Fruit fly (Drosophila melanogaster) whole organism, prepupa: ENCODE measurements around the gene CG7430.

Experiments used
- CG10631 ChIP-seq: fragments of 200-800 bp; sonication (Bioruptor generic); optimal IDR thresholded peaks from 2 replicates; lab custom pipeline; 2016; ENCODE audit warnings: missing biosample characterization, missing genetic modification characterization
- CG10669 ChIP-seq: fragments of 200-800 bp; sonication (Bioruptor generic); optimal IDR thresholded peaks from 3 replicates; lab custom pipeline; 2018; ENCODE audit warnings: missing biosample characterization, mild to moderate bottlenecking, missing genetic modification characterization, moderate library complexity
- CG11294 ChIP-seq: fragments of 200-800 bp; sonication (Bioruptor generic); IDR thresholded peaks from 2 replicates; pipeline ENCODE4 v1.3.6; 2022; ENCODE audit warnings: missing biosample characterization, missing genetic modification characterization
- CG11762 ChIP-seq: fragments of 200-800 bp; sonication (Bioruptor generic); optimal IDR thresholded peaks from 3 replicates; lab custom pipeline; 2016; ENCODE audit warnings: missing biosample characterization, missing genetic modification characterization; ENCODE audit not compliant: insufficient read depth
- CG11902 ChIP-seq: fragments of 200-800 bp; sonication (Bioruptor generic); optimal IDR thresholded peaks from 3 replicates; lab custom pipeline; 2016; ENCODE audit warnings: missing biosample characterization, missing genetic modification characterization
- CG1621 ChIP-seq: fragments of 200-800 bp; sonication (Bioruptor generic); optimal IDR thresholded peaks from 3 replicates; lab custom pipeline; 2018; ENCODE audit warnings: missing biosample characterization, mild to moderate bottlenecking, missing genetic modification characterization
- CG3032 ChIP-seq: fragments of 200-800 bp; optimal IDR thresholded peaks from 2 replicates; lab custom pipeline; 2019; ENCODE audit warnings: missing biosample characterization, mild to moderate bottlenecking, missing genetic modification characterization, moderate library complexity
- CG31627 ChIP-seq: fragments of 200-800 bp; sonication (Bioruptor generic); optimal IDR thresholded peaks from 3 replicates; lab custom pipeline; 2016; ENCODE audit warnings: missing biosample characterization, missing genetic modification characterization
- CG32006 ChIP-seq: fragments of 200-800 bp; sonication (Bioruptor generic); optimal IDR thresholded peaks from 3 replicates; lab custom pipeline; 2017; ENCODE audit warnings: missing biosample characterization, mild to moderate bottlenecking, missing genetic modification characterization
- CG34406 ChIP-seq: fragments of 200-800 bp; sonication (Bioruptor generic); optimal IDR thresholded peaks from 3 replicates; lab custom pipeline; 2016; ENCODE audit warnings: missing biosample characterization, missing genetic modification characterization
- CG3919 ChIP-seq: fragments of 200-800 bp; sonication (Bioruptor generic); optimal IDR thresholded peaks from 3 replicates; lab custom pipeline; 2016; ENCODE audit warnings: missing biosample characterization, missing genetic modification characterization
- CG4318 ChIP-seq: fragments of 200-800 bp; sonication (Bioruptor generic); optimal IDR thresholded peaks from 3 replicates; lab custom pipeline; 2017; ENCODE audit warnings: missing biosample characterization, mild to moderate bottlenecking, missing genetic modification characterization
- CG6163 ChIP-seq: fragments of 200-800 bp; sonication (Bioruptor generic); IDR thresholded peaks from 3 replicates; pipeline ENCODE4 v1.3.6; 2022; ENCODE audit warnings: missing biosample characterization, missing genetic modification characterization
- CG6276 ChIP-seq: fragments of 200-800 bp; sonication (Bioruptor generic); optimal IDR thresholded peaks from 2 replicates; lab custom pipeline; 2017; ENCODE audit warnings: missing biosample characterization, mild to moderate bottlenecking, missing genetic modification characterization
- CG6792 ChIP-seq: fragments of 200-800 bp; sonication (Bioruptor generic); optimal IDR thresholded peaks from 3 replicates; lab custom pipeline; 2016; ENCODE audit warnings: missing biosample characterization, missing genetic modification characterization
- CG6808 ChIP-seq: fragments of 200-800 bp; sonication (Bioruptor generic); optimal IDR thresholded peaks from 3 replicates; lab custom pipeline; 2017; ENCODE audit warnings: missing biosample characterization, missing genetic modification characterization, mild to moderate bottlenecking, moderate library complexity, missing genetic modification reagents
- CG6854 ChIP-seq: fragments of 200-800 bp; sonication (Bioruptor generic); optimal IDR thresholded peaks from 2 replicates; lab custom pipeline; 2017; ENCODE audit warnings: missing biosample characterization, mild to moderate bottlenecking, missing genetic modification characterization
- CG8119 ChIP-seq: fragments of 200-800 bp; sonication (Bioruptor generic); IDR thresholded peaks from 3 replicates; pipeline ENCODE4 v1.3.6; 2022; ENCODE audit warnings: missing biosample characterization, missing genetic modification characterization
- CG8319 ChIP-seq: fragments of 200-800 bp; sonication (Bioruptor generic); optimal IDR thresholded peaks from 3 replicates; lab custom pipeline; 2016; ENCODE audit warnings: missing biosample characterization, missing genetic modification characterization
- CG9139 ChIP-seq: fragments of 200-800 bp; sonication (Bioruptor generic); optimal IDR thresholded peaks from 3 replicates; lab custom pipeline; 2017; ENCODE audit warnings: missing biosample characterization, mild to moderate bottlenecking, missing genetic modification characterization
- Eip75B ChIP-seq: fragments of 200-800 bp; sonication (Bioruptor generic); optimal IDR thresholded peaks from 3 replicates; lab custom pipeline; 2016; ENCODE audit warnings: missing biosample characterization, missing genetic modification characterization
- Eip78C ChIP-seq: fragments of 200-800 bp; sonication (Bioruptor generic); peaks from one replicate; lab custom pipeline; 2016; ENCODE audit warnings: missing biosample characterization, missing genetic modification characterization
- Ets21C ChIP-seq: fragments of 200-800 bp; sonication (Bioruptor generic); optimal IDR thresholded peaks from 3 replicates; lab custom pipeline; 2016; ENCODE audit warnings: missing biosample characterization, missing genetic modification characterization
- Ets96B ChIP-seq: fragments of 200-800 bp; optimal IDR thresholded peaks from 2 replicates; lab custom pipeline; 2019; ENCODE audit warnings: missing biosample characterization, mild to moderate bottlenecking, missing genetic modification characterization, moderate library complexity
- Hr38 ChIP-seq: sonication (Bioruptor generic); optimal IDR thresholded peaks from 2 replicates; lab custom pipeline; 2016; ENCODE audit warnings: missing biosample characterization, missing genetic modification characterization
- Hr39 ChIP-seq: fragments of 200-800 bp; sonication (Bioruptor generic); optimal IDR thresholded peaks from 2 replicates; lab custom pipeline; 2016; ENCODE audit warnings: missing biosample characterization, missing genetic modification characterization
- Hr4 ChIP-seq: fragments of 200-800 bp; sonication (Bioruptor generic); optimal IDR thresholded peaks from 3 replicates; lab custom pipeline; 2016; ENCODE audit warnings: missing biosample characterization, missing genetic modification characterization
- Smox ChIP-seq: fragments of 200-800 bp; sonication (Bioruptor generic); optimal IDR thresholded peaks from 3 replicates; lab custom pipeline; 2016; ENCODE audit warnings: missing biosample characterization, missing genetic modification characterization
- Sox102F ChIP-seq: fragments of 200-800 bp; sonication (Bioruptor generic); optimal IDR thresholded peaks from 2 replicates; lab custom pipeline; 2016; ENCODE audit warnings: missing biosample characterization, mild to moderate bottlenecking, missing genetic modification characterization
- Sox14 ChIP-seq: fragments of 200-800 bp; sonication (Bioruptor generic); optimal IDR thresholded peaks from 3 replicates; lab custom pipeline; 2016; ENCODE audit warnings: missing biosample characterization, missing genetic modification characterization
- achi ChIP-seq: fragments of 200-800 bp; sonication (Bioruptor generic); optimal IDR thresholded peaks from 3 replicates; lab custom pipeline; 2016; ENCODE audit warnings: missing biosample characterization, missing genetic modification characterization
- acj6 ChIP-seq: fragments of 200-800 bp; sonication (Bioruptor generic); optimal IDR thresholded peaks from 3 replicates; lab custom pipeline; 2016; ENCODE audit warnings: missing biosample characterization, missing genetic modification characterization
- cyc ChIP-seq: fragments of 200-800 bp; sonication (Bioruptor generic); optimal IDR thresholded peaks from 3 replicates; lab custom pipeline; 2016; ENCODE audit warnings: missing biosample characterization, missing genetic modification characterization
- dac ChIP-seq: fragments of 200-800 bp; sonication (Bioruptor generic); optimal IDR thresholded peaks from 2 replicates; lab custom pipeline; 2017; ENCODE audit warnings: missing biosample characterization, mild to moderate bottlenecking, missing genetic modification characterization
- dsx ChIP-seq: fragments of 200-800 bp; optimal IDR thresholded peaks from 3 replicates; lab custom pipeline; 2019; ENCODE audit warnings: missing biosample characterization, mild to moderate bottlenecking, missing genetic modification characterization, moderate library complexity; ENCODE audit not compliant: poor library complexity, severe bottlenecking
- eg ChIP-seq: fragments of 200-800 bp; sonication (Bioruptor generic); IDR thresholded peaks from 3 replicates; pipeline ENCODE4 v1.3.6; 2022; ENCODE audit warnings: missing biosample characterization, missing genetic modification characterization
- esn ChIP-seq: fragments of 200-800 bp; sonication (Bioruptor generic); optimal IDR thresholded peaks from 2 replicates; lab custom pipeline; 2016; ENCODE audit warnings: missing biosample characterization, mild to moderate bottlenecking, missing genetic modification characterization, moderate library complexity
- fkh ChIP-seq: fragments of 200-800 bp; sonication (Bioruptor generic); optimal IDR thresholded peaks from 3 replicates; lab custom pipeline; 2017; ENCODE audit warnings: missing biosample characterization, mild to moderate bottlenecking, missing genetic modification characterization, moderate library complexity
- lz ChIP-seq: fragments of 200-800 bp; sonication (Bioruptor generic); optimal IDR thresholded peaks from 3 replicates; lab custom pipeline; 2016; ENCODE audit warnings: missing biosample characterization, missing genetic modification characterization
- net ChIP-seq: fragments of 200-800 bp; sonication (Bioruptor generic); optimal IDR thresholded peaks from 3 replicates; lab custom pipeline; 2016; ENCODE audit warnings: missing biosample characterization, missing genetic modification characterization
- pdm3 ChIP-seq: fragments of 200-800 bp; sonication (Bioruptor generic); optimal IDR thresholded peaks from 3 replicates; lab custom pipeline; 2016; ENCODE audit warnings: missing biosample characterization, missing genetic modification characterization
- salr ChIP-seq, 2 experiments: fragments of 200-800 bp; sonication (Bioruptor generic); optimal IDR thresholded peaks; 3 replicates each; lab custom pipeline; 2016 to 2018; ENCODE audit warnings: missing biosample characterization in 2 of 2, missing genetic modification characterization in 2 of 2, mild to moderate bottlenecking in 1 of 2
- ss ChIP-seq, 2 experiments: fragments of 200-800 bp; sonication (Bioruptor generic); optimal IDR thresholded peaks; 2 replicates in 1 of 2; 3 replicates in 1 of 2; lab custom pipeline; 2017 to 2018; ENCODE audit warnings: mild to moderate bottlenecking in 2 of 2, missing biosample characterization in 2 of 2, missing genetic modification characterization in 2 of 2, moderate library complexity in 1 of 2
- svp ChIP-seq: fragments of 200-800 bp; sonication (Bioruptor generic); peaks from one replicate; lab custom pipeline; 2016; ENCODE audit warnings: missing biosample characterization, missing genetic modification characterization
- vri ChIP-seq: fragments of 200-800 bp; sonication (Bioruptor generic); optimal IDR thresholded peaks from 3 replicates; lab custom pipeline; 2016; ENCODE audit warnings: missing biosample characterization, mild to moderate bottlenecking, missing genetic modification characterization

The CG7430 gene

dm6 chr3L:17846169-17846981 lies at the start of gene CG7430, which contains the start of gene MED19 (continued):
- peak; percentile 69 for TF ChIP-seq svp (GFP tag; lab: Kevin White, UChicago)
- no peak for TF ChIP-seq pdm3 (GFP tag; lab: Kevin White, UChicago)
- TF ChIP-seq salr (GFP tag; optimal IDR thresholded peaks at IDR 0.05; lab: Kevin White, UChicago) = no peak
- TF ChIP-seq CG11294 (GFP tag; lab: Robert Waterston, UW) = no peak
- TF ChIP-seq Sox14 (GFP tag; lab: Kevin White, UChicago) = no peak
- TF ChIP-seq net (GFP tag; lab: Kevin White, UChicago) = no peak
- peak; percentile 23 for TF ChIP-seq vri (GFP tag; lab: Kevin White, UChicago)
- no peak for TF ChIP-seq CG11902 (GFP tag; lab: Kevin White, UChicago)
- TF ChIP-seq esn (GFP tag; lab: Kevin White, UChicago) = peak; percentile 20

- TF ChIP-seq CG6163 (GFP tag; lab: Robert Waterston, UW) (no peak), CG34406 (GFP tag; lab: Kevin White, UChicago) (no peak), Eip75B (no peak), CG10631 (GFP tag; lab: Kevin White, UChicago) (no peak), CG3919 (no peak), fkh (GFP tag; lab: Kevin White, UChicago) (no peak), ss (GFP tag; optimal IDR thresholded peaks at IDR 0.05; lab: Kevin White, UChicago) (no peak), esn (GFP tag; lab: Kevin White, UChicago) (no peak), achi (GFP tag; lab: Kevin White, UChicago) (no peak), Sox102F (GFP tag; lab: Kevin White, UChicago) (no peak), Ets96B (tag; lab: Kevin White, UChicago) (no peak), CG8319 (GFP tag; lab: Kevin White, UChicago) (no peak), eg (GFP tag; lab: Robert Waterston, UW) (no peak), CG11762 (GFP tag; lab: Kevin White, UChicago) (no peak), CG6792 (no peak), Smox (GFP tag; lab: Kevin White, UChicago) (no peak), CG11294 (GFP tag; lab: Robert Waterston, UW) (no peak)
These were observed 49.2 kb upstream of the CG7430 start, which contains the start of gene CG42816 for dm6 chr3L:17797494-17797893. Gene CG42816 (minus strand): TSS chr3L:17797594.

- TF ChIP-seq fkh (GFP tag; lab: Kevin White, UChicago) = peak; percentile 82
- TF ChIP-seq net (GFP tag; lab: Kevin White, UChicago) = no peak
- no peak for TF ChIP-seq Eip78C (GFP tag; lab: Kevin White, UChicago)
- no peak for TF ChIP-seq CG4318 (GFP tag; lab: Kevin White, UChicago)
- no peak for TF ChIP-seq dac
- no peak for TF ChIP-seq CG1621
- no peak for TF ChIP-seq CG3032
- no peak for TF ChIP-seq CG6792
- TF ChIP-seq CG9139 (GFP tag; lab: Kevin White, UChicago) = no peak
- no peak for TF ChIP-seq CG6854
- TF ChIP-seq Smox (GFP tag; lab: Kevin White, UChicago) = no peak
- TF ChIP-seq vri (GFP tag; lab: Kevin White, UChicago) = no peak
- no peak for TF ChIP-seq achi (GFP tag; lab: Kevin White, UChicago)
- no peak for TF ChIP-seq Ets21C
- TF ChIP-seq cyc (GFP tag; lab: Kevin White, UChicago) = peak; percentile 30
- peak; percentile 15 for TF ChIP-seq Hr39
- peak; percentile 14 for TF ChIP-seq lz (GFP tag; lab: Kevin White, UChicago)
- no peak for TF ChIP-seq dsx (GFP tag; lab: Kevin White, UChicago)
- peak; percentile 34; the same call in 2 of the 3 replicates for TF ChIP-seq eg (GFP tag; lab: Robert Waterston, UW)
- TF ChIP-seq Hr4 = no peak
- TF ChIP-seq CG6163 (GFP tag; lab: Robert Waterston, UW) = no peak
- no peak for TF ChIP-seq Sox14 (GFP tag; lab: Kevin White, UChicago)
- no peak for TF ChIP-seq Sox102F (GFP tag; lab: Kevin White, UChicago)
- no peak for TF ChIP-seq CG6276 (GFP tag; lab: Kevin White, UChicago)
- TF ChIP-seq pdm3 (GFP tag; lab: Kevin White, UChicago) = no peak
- no peak for TF ChIP-seq Hr38 (GFP tag; lab: Kevin White, UChicago)
- no peak for TF ChIP-seq acj6 (GFP tag; lab: Kevin White, UChicago)
- no peak for TF ChIP-seq CG10669 (GFP tag; lab: Kevin White, UChicago)
- TF ChIP-seq CG31627 (GFP tag; lab: Kevin White, UChicago) = peak; percentile 13
- TF ChIP-seq CG32006 = no peak
- no peak for TF ChIP-seq CG6808
- TF ChIP-seq CG8119 = no peak
These were observed 44.6 kb upstream of the CG7430 start, which contains the start of gene NUCB1 for dm6 chr3L:17802107-17802506. Gene NUCB1 (minus strand): TSS chr3L:17802279.
